Fruit fly (Drosophila melanogaster): ENCODE measurements around the gene Mur89F.
A peak's percentile ranks its signal among the peaks of the same experiment; 100 is the strongest.

DNA sequence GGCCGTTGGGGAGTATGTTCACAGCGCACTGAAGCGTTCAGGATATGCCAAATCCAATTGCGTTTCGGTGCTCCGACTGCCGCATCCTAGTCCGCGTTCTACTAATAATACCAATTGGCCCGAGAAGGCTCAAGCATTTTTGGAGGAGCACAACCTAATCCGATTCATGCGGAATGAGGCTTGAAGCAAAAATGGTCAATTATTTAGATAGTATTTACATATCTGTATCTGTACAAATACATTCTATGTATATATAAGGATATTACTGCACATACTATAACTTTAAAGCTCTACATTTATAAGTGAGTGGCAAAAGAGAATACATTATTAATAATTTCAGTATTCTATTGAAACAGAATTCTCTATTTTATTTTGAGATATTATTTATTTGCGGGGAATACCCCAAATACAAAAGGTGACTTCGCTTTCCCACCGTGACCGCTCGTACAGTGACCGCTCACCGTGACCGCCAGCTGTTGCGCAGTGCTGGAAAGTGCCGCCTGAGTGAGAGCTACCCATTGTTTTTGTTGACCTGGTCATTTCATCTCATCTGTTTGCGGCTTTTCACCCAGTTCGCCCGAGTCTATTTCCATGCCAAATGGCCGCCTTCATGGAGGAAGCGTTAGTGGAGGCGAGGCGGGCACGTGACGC lies 50.4 kb downstream of the Mur89F start, which contains the start of gene CG5292:
- no peak for TF ChIP-seq Clk (GFP tag; optimal IDR thresholded peaks at IDR 0.05)
- no peak for TF ChIP-seq cnc (optimal IDR thresholded peaks at IDR 0.05)
- TF ChIP-seq Hr96 (GFP tag; optimal IDR thresholded peaks at IDR 0.05): peak; percentile 34
- TF ChIP-seq CG7101 (tag; optimal IDR thresholded peaks at IDR 0.05): peak; percentile 64
- no peak for TF ChIP-seq kay (GFP tag; ENCODE audit: borderline replicate concordance)
- TF ChIP-seq Crg-1 (GFP tag; optimal IDR thresholded peaks at IDR 0.05): peak; percentile 38
- peak; percentile 80 for TF ChIP-seq Mnt (GFP tag; optimal IDR thresholded peaks at IDR 0.05)
- peak; percentile 65 for TF ChIP-seq CG33017 (tag; optimal IDR thresholded peaks at IDR 0.05)
- TF ChIP-seq pad (GFP tag; optimal IDR thresholded peaks at IDR 0.05): peak; percentile 31
- peak; percentile 54 for TF ChIP-seq CG1620 (GFP tag; optimal IDR thresholded peaks at IDR 0.05)
- peak; percentile 12 for TF ChIP-seq CG7045 (GFP tag; optimal IDR thresholded peaks at IDR 0.05)
- TF ChIP-seq cic (GFP tag; optimal IDR thresholded peaks at IDR 0.05): no peak
